Fruit fly (Drosophila melanogaster): ENCODE data around the gene path.

path gene

dm6 chr3L:9476829-9477228 is 28.3 kb downstream of the path start, which contains the start of the genes Uch-L5 and Jarid2:
Uch-L5 (minus strand) TSS chr3L:9476965.
Jarid2 (plus strand) TSS chr3L:9477038.
- no peak for TF ChIP-seq noc (tag; optimal IDR thresholded peaks at IDR 0.05)

- TF ChIP-seq noc (tag; optimal IDR thresholded peaks at IDR 0.05) = no peak
These were observed 33.8 kb downstream of the path start for dm6 chr3L:9471151-9471903.

- TF ChIP-seq noc (tag; optimal IDR thresholded peaks at IDR 0.05) = no peak
These were observed 36.0 kb downstream of the path start for dm6 chr3L:9469079-9469478.

- peak; percentile 22 for TF ChIP-seq noc (tag; optimal IDR thresholded peaks at IDR 0.05)
These were observed 36.8 kb downstream of the path start for dm6 chr3L:9468261-9468890.

dm6 chr3L:9467763-9468206 is 37.3 kb downstream of the path start:
- no peak for TF ChIP-seq noc (tag; optimal IDR thresholded peaks at IDR 0.05)

- no peak for TF ChIP-seq noc (tag; optimal IDR thresholded peaks at IDR 0.05)
These were observed 37.9 kb downstream of the path start for dm6 chr3L:9467267-9467666.

dm6 chr3L:9466595-9466994 is 38.5 kb downstream of the path start:
- TF ChIP-seq noc (tag; optimal IDR thresholded peaks at IDR 0.05) = peak; percentile 1

- TF ChIP-seq noc (tag; optimal IDR thresholded peaks at IDR 0.05) = no peak
These were observed 39.4 kb downstream of the path start for dm6 chr3L:9465652-9466244.

- TF ChIP-seq noc (tag; optimal IDR thresholded peaks at IDR 0.05) = no peak
These were observed 42.3 kb downstream of the path start for dm6 chr3L:9462794-9463193.

- peak; percentile 85 for TF ChIP-seq noc (tag; optimal IDR thresholded peaks at IDR 0.05)
These were observed 42.8 kb downstream of the path start for dm6 chr3L:9462247-9462769.

- no peak for TF ChIP-seq noc (tag; optimal IDR thresholded peaks at IDR 0.05)
These were observed 43.4 kb downstream of the path start for dm6 chr3L:9461670-9462246.

- TF ChIP-seq noc (tag; optimal IDR thresholded peaks at IDR 0.05) = peak; percentile 67
These were observed 44.2 kb downstream of the path start, which contains the start of the genes CG3434 and CG44838 for dm6 chr3L:9460775-9461491. CG3434 (minus strand) TSS chr3L:9460799. CG44838 (plus strand) TSS chr3L:9461050.

dm6 chr3L:9457619-9458092 is 47.5 kb downstream of the path start, which contains the start of gene CG3437:
CG3437 (minus strand) TSS chr3L:9457669.
- TF ChIP-seq noc (tag; optimal IDR thresholded peaks at IDR 0.05) = peak; percentile 99

- no peak for TF ChIP-seq noc (tag; optimal IDR thresholded peaks at IDR 0.05)
These were observed 48.7 kb downstream of the path start for dm6 chr3L:9456389-9456788.

- TF ChIP-seq noc (tag; optimal IDR thresholded peaks at IDR 0.05) = no peak
These were observed 49.2 kb downstream of the path start, which contains the start of the genes phol and CG3552 for dm6 chr3L:9455819-9456388. phol (minus strand) TSS chr3L:9456281. CG3552 (plus strand) TSS chr3L:9456318.
